Worm (Caenorhabditis elegans) whole organism, L1 larva: Measurements from ENCODE around the gene F42A10.6.

Source experiments
- C04F5.9 ChIP-seq: sonication (generic microtip); optimal IDR thresholded peaks from 2 replicates; lab custom pipeline; 2016; ENCODE audit warnings: missing genetic modification characterization, missing compliant biosample characterization
- C16A3.4 ChIP-seq: fragments of 150-350 bp; optimal IDR thresholded peaks from 2 replicates; lab custom pipeline; 2014; ENCODE audit warnings: missing biosample characterization, missing genetic modification characterization
- ama-1 ChIP-seq: fragments of 150-350 bp; optimal IDR thresholded peaks from 2 replicates; lab custom pipeline; 2014
- blmp-1 ChIP-seq: fragments of 150-350 bp; optimal IDR thresholded peaks from 2 replicates; lab custom pipeline; 2014; ENCODE audit warnings: missing biosample characterization, missing genetic modification characterization
- ceh-63 ChIP-seq: fragments of 200-800 bp; sonication (Bioruptor generic); optimal IDR thresholded peaks from 2 replicates; lab custom pipeline; 2018; ENCODE audit warnings: mild to moderate bottlenecking, missing genetic modification characterization, missing compliant biosample characterization
- ceh-8 ChIP-seq: fragments of 200-800 bp; sonication (Bioruptor generic); optimal IDR thresholded peaks from 2 replicates; lab custom pipeline; 2018; ENCODE audit warnings: mild to moderate bottlenecking, missing genetic modification characterization, moderate library complexity, missing compliant biosample characterization
- ceh-82 ChIP-seq, 3 experiments: fragments of 150-350 bp in 1 of 3; sonication (generic microtip) in 2 of 3; optimal IDR thresholded peaks; 2 replicates each; lab custom pipeline; 2014 to 2017; ENCODE audit warnings: missing biosample characterization in 3 of 3, missing genetic modification characterization in 3 of 3
- ces-1 ChIP-seq: fragments of 150-350 bp; optimal IDR thresholded peaks from 2 replicates; lab custom pipeline; 2014; ENCODE audit warnings: missing biosample characterization, missing genetic modification reagents, missing genetic modification characterization
- dsc-1 ChIP-seq: sonication (generic microtip); optimal IDR thresholded peaks from 2 replicates; lab custom pipeline; 2016; ENCODE audit warnings: mild to moderate bottlenecking, missing genetic modification characterization, missing compliant biosample characterization
- efl-1 ChIP-seq, 4 experiments: fragments of 150-350 bp; optimal IDR thresholded peaks in 3 of 4; peaks in 1 of 4; 1 replicate in 1 of 4; 2 replicates in 3 of 4; lab custom pipeline; 2014; ENCODE audit warnings: missing biosample characterization in 2 of 4, missing genetic modification characterization in 2 of 4, missing genetic modification reagents in 2 of 4
- egl-13 ChIP-seq: sonication (generic microtip); optimal IDR thresholded peaks from 2 replicates; lab custom pipeline; 2016; ENCODE audit warnings: missing genotype, missing genetic modification reagents, missing genetic modification characterization, missing compliant biosample characterization
- egl-27 ChIP-seq, 2 experiments: fragments of 150-350 bp in 1 of 2; sonication (generic microtip); optimal IDR thresholded peaks; 3 replicates each; lab custom pipeline; 2017 to 2018; ENCODE audit warnings: missing biosample characterization in 2 of 2, missing genetic modification characterization in 2 of 2, missing genetic modification reagents in 2 of 2
- elt-2 ChIP-seq: sonication (generic microtip); optimal IDR thresholded peaks from 2 replicates; lab custom pipeline; 2016; ENCODE audit warnings: missing genetic modification characterization, mild to moderate bottlenecking, inconsistent platforms, missing compliant biosample characterization, missing genetic modification reagents
- ets-5 ChIP-seq: fragments of 200-800 bp; sonication (Bioruptor generic); IDR thresholded peaks from 2 replicates; pipeline ENCODE4 v1.3.6; 2022; ENCODE audit warnings: missing genetic modification characterization, missing compliant biosample characterization
- fkh-10 ChIP-seq: sonication (generic microtip); optimal IDR thresholded peaks from 2 replicates; lab custom pipeline; 2017; ENCODE audit warnings: missing biosample characterization, missing genetic modification reagents, missing genetic modification characterization
- fkh-8 ChIP-seq: sonication (generic microtip); optimal IDR thresholded peaks from 2 replicates; lab custom pipeline; 2016; ENCODE audit warnings: mild to moderate bottlenecking, missing genetic modification characterization, missing compliant biosample characterization
- fos-1 ChIP-seq: fragments of 150-350 bp; optimal IDR thresholded peaks from 2 replicates; lab custom pipeline; 2014; ENCODE audit warnings: missing biosample characterization, missing genetic modification characterization
- hlh-4 ChIP-seq: sonication (generic microtip); optimal IDR thresholded peaks from 2 replicates; lab custom pipeline; 2016; ENCODE audit warnings: mild to moderate bottlenecking, missing genetic modification characterization, missing compliant biosample characterization
- hpl-2 ChIP-seq: fragments of 150-350 bp; optimal IDR thresholded peaks from 2 replicates; lab custom pipeline; 2014; ENCODE audit warnings: missing biosample characterization, missing genetic modification reagents, missing genetic modification characterization
- irx-1 ChIP-seq: sonication (generic microtip); optimal IDR thresholded peaks from 2 replicates; lab custom pipeline; 2016; ENCODE audit warnings: missing genetic modification characterization, missing compliant biosample characterization
- jun-1 ChIP-seq: fragments of 150-350 bp; optimal IDR thresholded peaks from 2 replicates; lab custom pipeline; 2014; ENCODE audit warnings: missing biosample characterization, missing genetic modification reagents, missing genetic modification characterization
- lin-14 ChIP-seq: fragments of 200-800 bp; sonication (Bioruptor generic); optimal IDR thresholded peaks from 2 replicates; lab custom pipeline; 2018; ENCODE audit warnings: mild to moderate bottlenecking, missing genetic modification characterization, moderate library complexity, missing compliant biosample characterization
- lin-15B ChIP-seq: fragments of 150-350 bp; sonication (generic microtip); optimal IDR thresholded peaks from 3 replicates; lab custom pipeline; 2014; ENCODE audit warnings: missing biosample characterization, missing genetic modification characterization
- lin-39 ChIP-seq: fragments of 150-350 bp; optimal IDR thresholded peaks from 2 replicates; lab custom pipeline; 2014; ENCODE audit warnings: missing biosample characterization, missing genetic modification reagents, missing genetic modification characterization
- mdl-1 ChIP-seq, 2 experiments: fragments of 150-350 bp; optimal IDR thresholded peaks; 2 replicates each; lab custom pipeline; 2014 to 2017; ENCODE audit warnings: missing biosample characterization in 2 of 2, missing genetic modification characterization in 2 of 2, inconsistent platforms in 1 of 2
- mep-1 ChIP-seq: fragments of 150-350 bp; optimal IDR thresholded peaks from 2 replicates; lab custom pipeline; 2014; ENCODE audit warnings: missing biosample characterization, missing genetic modification characterization
- nhr-19 ChIP-seq: fragments of 200-800 bp; sonication (Bioruptor generic); conservative IDR thresholded peaks from 2 replicates; pipeline ENCODE4 v1.3.6; 2022; ENCODE audit warnings: missing genetic modification characterization, missing compliant biosample characterization
- nhr-20 ChIP-seq: sonication (generic microtip); optimal IDR thresholded peaks from 2 replicates; lab custom pipeline; 2016; ENCODE audit warnings: mild to moderate bottlenecking, missing genetic modification characterization, missing compliant biosample characterization
- nhr-28 ChIP-seq: fragments of 150-350 bp; optimal IDR thresholded peaks from 2 replicates; lab custom pipeline; 2014; ENCODE audit warnings: missing biosample characterization, missing genetic modification characterization
- nhr-47 ChIP-seq: sonication (generic microtip); optimal IDR thresholded peaks from 2 replicates; lab custom pipeline; 2016; ENCODE audit warnings: mild to moderate bottlenecking, missing genetic modification characterization, moderate library complexity, missing compliant biosample characterization
- nhr-71 ChIP-seq: sonication (generic microtip); optimal IDR thresholded peaks from 2 replicates; lab custom pipeline; 2016; ENCODE audit warnings: mild to moderate bottlenecking, missing genetic modification characterization, moderate library complexity, missing compliant biosample characterization
- nhr-76 ChIP-seq: sonication (generic microtip); optimal IDR thresholded peaks from 2 replicates; lab custom pipeline; 2017; ENCODE audit warnings: missing biosample characterization, missing genetic modification characterization
- nhr-85 ChIP-seq: sonication (generic microtip); peaks from one replicate; lab custom pipeline; 2016; ENCODE audit warnings: missing genetic modification characterization, inconsistent platforms, missing compliant biosample characterization
- nhr-90 ChIP-seq: sonication (generic microtip); optimal IDR thresholded peaks from 2 replicates; lab custom pipeline; 2016; ENCODE audit warnings: mild to moderate bottlenecking, missing genetic modification characterization, missing compliant biosample characterization; ENCODE audit not compliant: poor library complexity
- snpc-4 ChIP-seq: fragments of 150-350 bp; optimal IDR thresholded peaks from 2 replicates; lab custom pipeline; 2014; ENCODE audit warnings: missing biosample characterization, missing genetic modification characterization
- sox-4 ChIP-seq: sonication (generic microtip); optimal IDR thresholded peaks from 2 replicates; lab custom pipeline; 2016; ENCODE audit warnings: missing genetic modification characterization, missing compliant biosample characterization
- sptf-1 ChIP-seq: fragments of 150-350 bp; optimal IDR thresholded peaks from 2 replicates; lab custom pipeline; 2014; ENCODE audit warnings: missing biosample characterization, missing genetic modification characterization
- sup-37 ChIP-seq: fragments of 200-800 bp; sonication (Bioruptor generic); optimal IDR thresholded peaks from 2 replicates; lab custom pipeline; 2018; ENCODE audit warnings: mild to moderate bottlenecking, missing genetic modification characterization, missing compliant biosample characterization
- swsn-7 ChIP-seq: sonication (generic microtip); optimal IDR thresholded peaks from 2 replicates; lab custom pipeline; 2016; ENCODE audit warnings: missing genetic modification characterization, missing compliant biosample characterization
- tbx-2 ChIP-seq: sonication (generic microtip); optimal IDR thresholded peaks from 2 replicates; lab custom pipeline; 2016; ENCODE audit warnings: missing genetic modification characterization, missing compliant biosample characterization
- tlp-1 ChIP-seq: fragments of 150-350 bp; optimal IDR thresholded peaks from 2 replicates; lab custom pipeline; 2014; ENCODE audit warnings: missing biosample characterization, missing genetic modification characterization
- unc-62 ChIP-seq: fragments of 150-350 bp; optimal IDR thresholded peaks from 2 replicates; lab custom pipeline; 2014; ENCODE audit warnings: missing biosample characterization, missing genetic modification reagents, missing genetic modification characterization
- unc-86 ChIP-seq: sonication (generic microtip); optimal IDR thresholded peaks from 2 replicates; lab custom pipeline; 2016; ENCODE audit warnings: missing genetic modification characterization, missing compliant biosample characterization
- unc-98 ChIP-seq: fragments of 200-800 bp; sonication (Bioruptor generic); IDR thresholded peaks from 2 replicates; pipeline ENCODE4 v1.3.6; 2022; ENCODE audit warnings: missing genetic modification characterization, missing compliant biosample characterization
- vab-15 ChIP-seq: sonication (generic microtip); optimal IDR thresholded peaks from 2 replicates; lab custom pipeline; 2017; ENCODE audit warnings: missing genotype, mild to moderate bottlenecking, missing genetic modification characterization, missing compliant biosample characterization
- xbp-1 ChIP-seq: sonication (generic microtip); optimal IDR thresholded peaks from 2 replicates; lab custom pipeline; 2016; ENCODE audit warnings: missing genetic modification characterization, missing compliant biosample characterization
- zag-1 ChIP-seq: fragments of 150-350 bp; optimal IDR thresholded peaks from 2 replicates; lab custom pipeline; 2014; ENCODE audit warnings: missing biosample characterization, missing genetic modification characterization
- zip-4 ChIP-seq: fragments of 200-800 bp; sonication (Bioruptor generic); optimal IDR thresholded peaks from 2 replicates; lab custom pipeline; 2018; ENCODE audit warnings: mild to moderate bottlenecking, missing genetic modification characterization, moderate library complexity, missing compliant biosample characterization
- ztf-4 ChIP-seq: fragments of 150-350 bp; optimal IDR thresholded peaks from 2 replicates; lab custom pipeline; 2014; ENCODE audit warnings: missing biosample characterization, missing genetic modification characterization

F42A10.6 gene

ce11 chrIII:6201325-6201724, 24.7 kb upstream of the F42A10.6 start:
- no peak for TF ChIP-seq hpl-2 (GFP tag; lab: Kevin White, UChicago)

DNA sequence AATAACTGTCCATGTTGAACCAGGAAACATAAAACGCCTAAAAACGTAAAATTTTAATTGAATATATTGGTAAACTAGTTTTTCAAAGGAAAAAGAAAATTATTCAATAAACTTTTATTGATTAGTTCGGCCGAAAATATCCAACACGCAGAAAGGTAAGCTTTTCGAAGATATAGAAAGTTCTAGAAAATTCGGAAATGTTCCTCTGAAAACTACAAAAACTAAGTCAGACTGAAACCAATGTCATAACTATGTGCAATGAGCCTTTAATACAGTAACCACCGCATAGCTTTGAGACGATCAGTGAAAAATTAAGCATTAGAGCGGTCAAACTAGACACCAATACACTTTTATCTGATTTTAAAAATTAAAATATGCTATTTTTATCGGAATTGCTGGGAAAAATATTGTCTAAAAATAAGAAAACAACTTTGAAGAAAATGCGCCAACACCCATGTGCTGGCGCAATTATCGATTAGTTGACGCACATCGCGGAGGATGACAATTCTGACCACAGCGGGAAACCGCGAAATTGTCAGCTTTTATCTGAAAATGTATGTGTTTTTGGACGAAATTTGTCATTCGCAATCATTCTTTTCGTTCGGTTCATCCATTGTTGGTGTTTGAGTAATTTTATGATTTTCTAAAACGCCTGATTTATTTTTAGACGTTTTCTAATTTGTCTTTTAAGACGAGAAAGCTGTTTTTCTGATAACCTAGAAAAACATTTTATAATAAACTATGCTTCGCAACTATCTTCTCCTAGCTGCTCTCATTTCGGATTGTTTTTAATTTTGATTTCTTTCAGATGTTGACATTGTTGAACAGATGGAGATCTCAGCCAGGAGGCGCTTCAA, 21.9 kb upstream of the F42A10.6 start, which contains the start of the genes C23G10.7 and rpn-2:
Gene C23G10.7, minus strand, starts transcription at position 37 of the 857 bp plus-strand sequence.
Gene rpn-2, plus strand, starts transcription at position 807 of the 857 bp plus-strand sequence.
- peak; percentile 81 for TF ChIP-seq nhr-85 (tag; lab: Kevin White, UChicago)
- TF ChIP-seq egl-27 (tag; optimal IDR thresholded peaks at IDR 0.05; lab: Kevin White, UChicago), result no peak
- TF ChIP-seq C16A3.4 (tag; lab: Kevin White, UChicago), result peak; percentile 56
- peak; percentile 71 for TF ChIP-seq dsc-1
- TF ChIP-seq swsn-7, result peak; percentile 74
- peak; percentile 52 for TF ChIP-seq blmp-1 (tag; lab: Kevin White, UChicago)
- TF ChIP-seq lin-39 (tag; lab: Kevin White, UChicago), result peak; percentile 13
- peak; percentile 14 for TF ChIP-seq ama-1 (lab: Kevin White, UChicago)
- TF ChIP-seq ets-5 (GFP tag; lab: Robert Waterston, UW), result no peak
- peak; percentile 32 for TF ChIP-seq fos-1 (tag; lab: Kevin White, UChicago)
- TF ChIP-seq mdl-1 (tag; optimal IDR thresholded peaks at IDR 0.05; lab: Kevin White, UChicago), result peak in 1 of 2 experiments; percentile 55
- peak; percentile 90 for TF ChIP-seq mep-1
- TF ChIP-seq lin-15B (tag; lab: Kevin White, UChicago), result no peak
- peak; percentile 36 for TF ChIP-seq C04F5.9 (tag; lab: Kevin White, UChicago)
- TF ChIP-seq unc-98 (GFP tag; lab: Robert Waterston, UW), result no peak
- TF ChIP-seq nhr-28 (tag; lab: Kevin White, UChicago), result no peak
- TF ChIP-seq efl-1 (optimal IDR thresholded peaks at IDR 0.05; lab: Kevin White, UChicago), result peak; percentile 74 to 79
- peak; percentile 72 to 97 for TF ChIP-seq efl-1 (GFP tag; optimal IDR thresholded peaks at IDR 0.05 in 1 of 2; lab: Kevin White, UChicago)
- peak; percentile 73 for TF ChIP-seq tbx-2 (tag; lab: Kevin White, UChicago)
- peak; percentile 20 for TF ChIP-seq fkh-10 (GFP tag; lab: Kevin White, UChicago)
- TF ChIP-seq ceh-63 (GFP tag; lab: Kevin White, UChicago), result no peak
- peak; percentile 17 for TF ChIP-seq zip-4
- TF ChIP-seq sox-4 (tag; lab: Kevin White, UChicago), result no peak
- no peak for TF ChIP-seq zag-1 (tag; lab: Kevin White, UChicago)
- TF ChIP-seq hlh-4 (tag; lab: Kevin White, UChicago), result no peak
- TF ChIP-seq egl-13 (tag; lab: Kevin White, UChicago), result peak; percentile 9
- TF ChIP-seq xbp-1 (tag; lab: Kevin White, UChicago), result peak; percentile 67
- TF ChIP-seq ces-1 (GFP tag; lab: Kevin White, UChicago), result no peak
- TF ChIP-seq tlp-1 (tag; lab: Kevin White, UChicago), result no peak
- no peak for TF ChIP-seq vab-15 (tag; lab: Kevin White, UChicago)
- peak; percentile 80 for TF ChIP-seq nhr-47 (tag; lab: Kevin White, UChicago)
- no peak for TF ChIP-seq hpl-2 (GFP tag; lab: Kevin White, UChicago)
- TF ChIP-seq sptf-1 (tag; lab: Kevin White, UChicago), result no peak
- TF ChIP-seq nhr-90, result peak; percentile 62
- no peak for TF ChIP-seq ztf-4
- TF ChIP-seq ceh-8 (GFP tag; lab: Kevin White, UChicago), result no peak
- TF ChIP-seq nhr-20 (tag; lab: Kevin White, UChicago), result peak; percentile 72
- peak; percentile 84 for TF ChIP-seq nhr-71 (tag; lab: Kevin White, UChicago)
- peak; percentile 49 for TF ChIP-seq irx-1 (tag; lab: Kevin White, UChicago)
- TF ChIP-seq nhr-76 (tag; lab: Kevin White, UChicago), result no peak
- peak; percentile 64 for TF ChIP-seq lin-14 (GFP tag; lab: Kevin White, UChicago)
- TF ChIP-seq snpc-4 (tag; lab: Kevin White, UChicago), result peak; percentile 31
- peak; percentile 1 for TF ChIP-seq sup-37 (GFP tag; lab: Kevin White, UChicago)
- peak; percentile 29 for TF ChIP-seq jun-1 (tag; lab: Kevin White, UChicago)
- peak; percentile 44 for TF ChIP-seq fkh-8
- TF ChIP-seq nhr-19, result peak; percentile 72
- TF ChIP-seq unc-86 (tag; lab: Kevin White, UChicago), result peak; percentile 61
- peak; percentile 24 for TF ChIP-seq elt-2 (tag; lab: Kevin White, UChicago)
- TF ChIP-seq unc-62 (GFP tag; lab: Kevin White, UChicago), result no peak
- peak; percentile 62 to 68 (median 63) for TF ChIP-seq ceh-82 (tag; optimal IDR thresholded peaks at IDR 0.05; lab: Kevin White, UChicago)
